Worm (Caenorhabditis elegans) whole organism, L3 larva: ENCODE data around the gene F46B6.4.
A peak's percentile ranks its signal among the peaks of the same experiment; 100 is the strongest.

ENCODE experiments used
- aly-2 ChIP-seq: fragments of 150-350 bp; optimal IDR thresholded peaks from 2 replicates; lab custom pipeline; 2014; ENCODE audit warnings: missing biosample characterization, missing genetic modification characterization
- ama-1 ChIP-seq: fragments of 150-350 bp; optimal IDR thresholded peaks from 2 replicates; lab custom pipeline; 2018
- ceh-82 ChIP-seq: fragments of 150-350 bp; optimal IDR thresholded peaks from 2 replicates; lab custom pipeline; 2014; ENCODE audit warnings: missing biosample characterization, missing genetic modification characterization
- egl-5 ChIP-seq: fragments of 150-350 bp; optimal IDR thresholded peaks from 2 replicates; lab custom pipeline; 2017; ENCODE audit warnings: missing biosample characterization, missing genetic modification reagents, missing genetic modification characterization, inconsistent platforms
- elt-2 ChIP-seq: sonication (generic microtip); optimal IDR thresholded peaks from 2 replicates; lab custom pipeline; 2016; ENCODE audit warnings: missing genetic modification reagents, mild to moderate bottlenecking, missing genetic modification characterization, missing compliant biosample characterization
- elt-3 ChIP-seq, 3 experiments: fragments of 150-350 bp in 1 of 3; sonication (generic microtip) in 2 of 3; optimal IDR thresholded peaks; 2 replicates in 2 of 3; 4 replicates in 1 of 3; lab custom pipeline; 2014 to 2017; ENCODE audit warnings: missing biosample characterization in 3 of 3, missing genetic modification characterization in 3 of 3
- fkh-10 ChIP-seq: sonication (generic microtip); optimal IDR thresholded peaks from 2 replicates; lab custom pipeline; 2017; ENCODE audit warnings: missing biosample characterization, missing genetic modification reagents, missing genetic modification characterization
- fkh-2 ChIP-seq: fragments of 150-350 bp; optimal IDR thresholded peaks from 2 replicates; lab custom pipeline; 2014; ENCODE audit warnings: missing biosample characterization, missing genetic modification reagents, missing genetic modification characterization
- lin-15B ChIP-seq: fragments of 150-350 bp; optimal IDR thresholded peaks from 2 replicates; lab custom pipeline; 2014; ENCODE audit warnings: missing biosample characterization, missing genetic modification characterization
- lin-39 ChIP-seq: fragments of 150-350 bp; optimal IDR thresholded peaks from 2 replicates; lab custom pipeline; 2018; ENCODE audit warnings: missing biosample characterization, missing genetic modification reagents, missing genetic modification characterization
- lsy-12 ChIP-seq: sonication (generic microtip); optimal IDR thresholded peaks from 2 replicates; lab custom pipeline; 2016; ENCODE audit warnings: mild to moderate bottlenecking, missing genetic modification characterization, missing compliant biosample characterization
- nfya-1 ChIP-seq: sonication (generic microtip); optimal IDR thresholded peaks from 2 replicates; lab custom pipeline; 2017; ENCODE audit warnings: missing genetic modification characterization, mild to moderate bottlenecking, missing compliant biosample characterization, antibody characterized with exemption, moderate library complexity; ENCODE audit not compliant: insufficient read depth
- nhr-12 ChIP-seq: fragments of 150-350 bp; optimal IDR thresholded peaks from 2 replicates; lab custom pipeline; 2014; ENCODE audit warnings: missing biosample characterization, missing genetic modification characterization
- nhr-23 ChIP-seq: fragments of 150-350 bp; optimal IDR thresholded peaks from 2 replicates; lab custom pipeline; 2014; ENCODE audit warnings: missing biosample characterization, missing genetic modification reagents, missing genetic modification characterization
- nhr-25 ChIP-seq: sonication (generic microtip); optimal IDR thresholded peaks from 2 replicates; lab custom pipeline; 2017; ENCODE audit warnings: missing biosample characterization, missing genetic modification characterization
- nhr-43 ChIP-seq: sonication (generic microtip); optimal IDR thresholded peaks from 2 replicates; lab custom pipeline; 2016; ENCODE audit warnings: mild to moderate bottlenecking, missing genetic modification characterization, missing compliant biosample characterization; ENCODE audit not compliant: poor library complexity, severe bottlenecking
- pha-4 ChIP-seq: fragments of 150-350 bp; optimal IDR thresholded peaks from 2 replicates; lab custom pipeline; 2014; ENCODE audit warnings: missing biosample characterization, missing genetic modification reagents, missing genetic modification characterization
- pqm-1 ChIP-seq: fragments of 150-350 bp; optimal IDR thresholded peaks from 2 replicates; lab custom pipeline; 2017; ENCODE audit warnings: missing biosample characterization, missing genetic modification characterization, inconsistent platforms
- skn-1 ChIP-seq: fragments of 150-350 bp; optimal IDR thresholded peaks from 2 replicates; lab custom pipeline; 2014; ENCODE audit warnings: missing biosample characterization, missing genetic modification characterization
- snpc-4 ChIP-seq: fragments of 150-350 bp; optimal IDR thresholded peaks from 2 replicates; lab custom pipeline; 2014; ENCODE audit warnings: missing biosample characterization, missing genetic modification characterization
- tbx-2 ChIP-seq: sonication (generic microtip); optimal IDR thresholded peaks from 2 replicates; lab custom pipeline; 2016; ENCODE audit warnings: mild to moderate bottlenecking, missing genetic modification characterization, missing compliant biosample characterization
- unc-39 ChIP-seq: sonication (generic microtip); optimal IDR thresholded peaks from 4 replicates; lab custom pipeline; 2017; ENCODE audit warnings: missing biosample characterization, missing genetic modification characterization
- zag-1 ChIP-seq: fragments of 150-350 bp; optimal IDR thresholded peaks from 2 replicates; lab custom pipeline; 2014; ENCODE audit warnings: missing biosample characterization, missing genetic modification characterization
- ztf-11 ChIP-seq: fragments of 150-350 bp; optimal IDR thresholded peaks from 2 replicates; lab custom pipeline; 2014; ENCODE audit warnings: missing biosample characterization, missing genetic modification characterization
- ztf-4 ChIP-seq: fragments of 150-350 bp; optimal IDR thresholded peaks from 2 replicates; lab custom pipeline; 2014; ENCODE audit warnings: missing biosample characterization, missing genetic modification characterization

Gene F46B6.4

DNA sequence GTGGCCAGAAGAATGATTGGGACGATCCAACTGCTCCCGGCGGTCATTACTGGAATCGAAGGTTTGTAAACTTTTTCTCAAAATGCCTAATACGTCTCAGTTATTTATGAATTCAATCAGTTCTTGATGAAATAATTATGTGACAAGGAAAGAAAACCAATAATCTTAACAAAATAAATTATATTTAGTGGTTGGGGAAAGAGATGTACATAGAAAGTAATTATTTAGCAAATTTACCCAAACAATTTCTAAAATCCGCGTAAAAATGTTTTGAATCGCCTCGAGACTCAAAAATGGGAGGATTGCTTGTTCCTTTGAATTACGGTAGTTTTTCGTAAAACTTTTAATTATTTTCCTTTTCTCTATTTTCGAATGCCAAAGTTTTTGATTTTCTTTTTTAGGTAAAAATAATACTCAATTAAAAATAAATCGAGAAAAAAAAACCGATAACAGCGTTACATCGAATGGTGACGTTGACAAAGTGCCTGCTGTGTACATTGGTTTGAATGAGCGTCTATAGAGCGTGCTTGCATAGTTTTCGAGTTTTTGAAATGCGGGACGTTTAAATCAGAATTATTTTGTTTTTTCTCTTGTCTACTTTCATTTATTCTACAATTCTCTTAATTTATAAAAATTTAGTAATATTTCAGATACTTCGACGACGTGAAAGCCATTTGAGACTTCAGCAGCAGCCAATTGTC lies 49.7 kb downstream of the F46B6.4 start, which contains the start of the genes aagr-3 and drap-1:
aagr-3 (minus strand) TSS at position 51 of the 701 bp plus-strand sequence.
drap-1 (plus strand) TSS at position 645 of the 701 bp plus-strand sequence.
- TF ChIP-seq aly-2 (tag; lab: Kevin White, UChicago): no peak
- peak; percentile 44 for TF ChIP-seq snpc-4 (tag; lab: Kevin White, UChicago)
- TF ChIP-seq fkh-2: no peak
- TF ChIP-seq tbx-2 (tag; lab: Kevin White, UChicago): no peak
- TF ChIP-seq nfya-1 (tag; lab: Kevin White, UChicago): peak; percentile 88
- no peak for TF ChIP-seq nhr-12 (tag; lab: Kevin White, UChicago)
- peak; percentile 71 for TF ChIP-seq lin-15B
- no peak for TF ChIP-seq lsy-12 (tag; lab: Kevin White, UChicago)
- TF ChIP-seq zag-1 (tag; lab: Kevin White, UChicago): no peak
- TF ChIP-seq nhr-25 (tag; lab: Kevin White, UChicago): no peak
- TF ChIP-seq ama-1 (lab: Kevin White, UChicago): peak; percentile 14
- TF ChIP-seq pqm-1: peak; percentile 63
- TF ChIP-seq unc-39: no peak
- peak; percentile 96 for TF ChIP-seq pha-4
- no peak for TF ChIP-seq ceh-82 (tag; lab: Kevin White, UChicago)
- TF ChIP-seq fkh-10: no peak
- TF ChIP-seq ztf-4: no peak
- peak; percentile 61 for TF ChIP-seq skn-1
- TF ChIP-seq elt-3 (tag; optimal IDR thresholded peaks at IDR 0.05; lab: Kevin White, UChicago): no peak
- TF ChIP-seq nhr-23: peak; percentile 55
- TF ChIP-seq ztf-11: no peak
- TF ChIP-seq elt-2: peak; percentile 68
- no peak for TF ChIP-seq nhr-43 (tag; lab: Kevin White, UChicago)
- TF ChIP-seq egl-5 (tag; lab: Kevin White, UChicago): peak; percentile 67
- TF ChIP-seq lin-39 (tag; lab: Kevin White, UChicago): peak; percentile 81
